Worm (Caenorhabditis elegans) whole organism, early embryonic: ENCODE data around the gene srd-46.

ENCODE experiments used
- B0310.2 ChIP-seq: sonication (generic microtip); optimal IDR thresholded peaks from 2 replicates; lab custom pipeline; 2016; ENCODE audit warnings: mild to moderate bottlenecking, missing genetic modification characterization, missing compliant biosample characterization
- flt-1 ChIP-seq: fragments of 200-800 bp; sonication (Bioruptor generic); IDR thresholded peaks from 2 replicates; pipeline ENCODE4 v1.3.6; 2022; ENCODE audit warnings: missing genetic modification characterization, missing compliant biosample characterization
- sea-1 ChIP-seq: fragments of 200-800 bp; sonication (Bioruptor generic); conservative IDR thresholded peaks from 2 replicates; pipeline ENCODE4 v1.3.6; 2022; ENCODE audit warnings: missing genetic modification characterization, missing compliant biosample characterization

DNA sequence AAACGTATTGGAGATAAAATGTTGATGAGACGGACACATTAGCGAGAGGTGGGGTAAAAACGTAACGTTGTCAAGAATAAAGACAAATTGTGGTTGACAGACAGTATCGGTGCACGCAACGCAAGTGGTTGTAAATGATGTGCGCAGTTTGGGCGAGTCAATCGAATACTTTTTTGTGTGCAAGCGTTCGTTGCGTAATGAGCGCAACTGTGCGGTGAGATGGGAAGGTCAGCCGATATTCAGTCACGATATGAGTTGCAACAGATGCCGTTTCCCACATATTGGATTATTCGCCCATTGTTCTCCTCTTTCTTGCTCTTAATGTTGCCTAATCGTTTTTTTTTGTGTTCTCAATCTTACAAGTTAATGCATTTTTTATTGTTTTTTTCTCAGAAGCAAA, 11.2 kb upstream of the srd-46 start, which contains the start of gene ceh-40:
- TF ChIP-seq flt-1 (GFP tag; lab: Robert Waterston, UW), result no peak
- no peak; the same call in 1 of the 2 replicates for TF ChIP-seq sea-1 (GFP tag; lab: Robert Waterston, UW)
- TF ChIP-seq B0310.2 (tag; lab: Kevin White, UChicago), result no peak
